Worm (Caenorhabditis elegans) whole organism, young adult: ENCODE measurements around the gene aly-1.

Experiments used
- C17E4.6 ChIP-seq: fragments of 200-800 bp; sonication (Bioruptor generic); IDR thresholded peaks from 2 replicates; pipeline ENCODE4 v1.3.6; 2022; ENCODE audit warnings: missing genetic modification reagents, missing genetic modification characterization, missing compliant biosample characterization
- D2030.7 ChIP-seq: fragments of 200-800 bp; sonication (Bioruptor generic); IDR thresholded peaks from 2 replicates; pipeline ENCODE4 v1.3.6; 2022; ENCODE audit warnings: missing genetic modification reagents, missing genetic modification characterization, missing compliant biosample characterization
- F23B12.7 ChIP-seq: sonication (generic microtip); optimal IDR thresholded peaks from 2 replicates; lab custom pipeline; 2017; ENCODE audit warnings: missing genetic modification characterization, mild to moderate bottlenecking, missing compliant biosample characterization, antibody characterized with exemption, moderate library complexity; ENCODE audit not compliant: insufficient read depth
- F52B5.7 ChIP-seq: sonication (generic microtip); optimal IDR thresholded peaks from 2 replicates; lab custom pipeline; 2016; ENCODE audit warnings: mild to moderate bottlenecking, missing genetic modification characterization, missing compliant biosample characterization
- F57A8.1 ChIP-seq: fragments of 200-800 bp; sonication (Bioruptor generic); optimal IDR thresholded peaks from 2 replicates; lab custom pipeline; 2018; ENCODE audit warnings: mild to moderate bottlenecking, missing genetic modification characterization, moderate library complexity, missing compliant biosample characterization
- K11D2.4 ChIP-seq: fragments of 200-800 bp; sonication (Bioruptor generic); IDR thresholded peaks from 2 replicates; pipeline ENCODE4 v1.3.6; 2022; ENCODE audit warnings: missing genetic modification reagents, missing genetic modification characterization, missing compliant biosample characterization
- T07F8.4 ChIP-seq: sonication (generic microtip); optimal IDR thresholded peaks from 2 replicates; lab custom pipeline; 2016; ENCODE audit warnings: mild to moderate bottlenecking, missing genetic modification characterization, moderate library complexity, missing compliant biosample characterization
- Y56A3A.18 ChIP-seq: fragments of 200-800 bp; sonication (Bioruptor generic); IDR thresholded peaks from 2 replicates; pipeline ENCODE4 v1.3.6; 2022; ENCODE audit warnings: missing genetic modification reagents, missing genetic modification characterization, missing compliant biosample characterization
- Y79H2A.3 ChIP-seq: fragments of 200-800 bp; sonication (Bioruptor generic); conservative IDR thresholded peaks from 2 replicates; pipeline ENCODE4 v1.3.6; 2022; ENCODE audit warnings: missing genetic modification reagents, missing genetic modification characterization, missing compliant biosample characterization
- aptf-2 ChIP-seq: fragments of 200-800 bp; sonication (Bioruptor generic); conservative IDR thresholded peaks from 2 replicates; pipeline ENCODE4 v1.3.6; 2022; ENCODE audit warnings: missing genetic modification reagents, missing genetic modification characterization, missing compliant biosample characterization
- aptf-3 ChIP-seq: fragments of 200-800 bp; sonication (Bioruptor generic); IDR thresholded peaks from 2 replicates; pipeline ENCODE4 v1.3.6; 2022; ENCODE audit warnings: missing genetic modification characterization, missing compliant biosample characterization
- athp-1 ChIP-seq: sonication (generic microtip); optimal IDR thresholded peaks from 2 replicates; lab custom pipeline; 2017; ENCODE audit warnings: mild to moderate bottlenecking, missing genetic modification characterization, missing compliant biosample characterization
- attf-3 ChIP-seq: fragments of 200-800 bp; sonication (Bioruptor generic); conservative IDR thresholded peaks from 2 replicates; pipeline ENCODE4 v1.3.6; 2022; ENCODE audit warnings: missing genetic modification reagents, missing genetic modification characterization, missing compliant biosample characterization
- cebp-2 ChIP-seq: fragments of 200-800 bp; sonication (Bioruptor generic); IDR thresholded peaks from 2 replicates; pipeline ENCODE4 v1.3.6; 2022; ENCODE audit warnings: missing genetic modification characterization, missing compliant biosample characterization
- ceh-27 ChIP-seq: fragments of 200-800 bp; sonication (Bioruptor generic); optimal IDR thresholded peaks from 2 replicates; lab custom pipeline; 2018; ENCODE audit warnings: mild to moderate bottlenecking, missing genetic modification characterization, moderate library complexity, missing compliant biosample characterization
- ceh-40 ChIP-seq: fragments of 200-800 bp; sonication (Bioruptor generic); IDR thresholded peaks from 2 replicates; pipeline ENCODE4 v1.3.6; 2022; ENCODE audit warnings: missing genetic modification characterization, missing compliant biosample characterization
- him-1 ChIP-seq: sonication (generic microtip); optimal IDR thresholded peaks from 2 replicates; lab custom pipeline; 2016; ENCODE audit warnings: missing genotype, missing genetic modification reagents, missing genetic modification characterization, missing compliant biosample characterization
- hlh-26 ChIP-seq: fragments of 200-800 bp; sonication (Bioruptor generic); conservative IDR thresholded peaks from 2 replicates; pipeline ENCODE4 v1.3.6; 2022; ENCODE audit warnings: missing genetic modification reagents, missing genetic modification characterization, missing compliant biosample characterization
- hmg-1.2 ChIP-seq: fragments of 200-800 bp; sonication (Bioruptor generic); IDR thresholded peaks from 2 replicates; pipeline ENCODE4 v1.3.6; 2022; ENCODE audit warnings: missing genetic modification reagents, missing genetic modification characterization, missing compliant biosample characterization
- let-526 ChIP-seq: fragments of 200-800 bp; sonication (Bioruptor generic); IDR thresholded peaks from 2 replicates; pipeline ENCODE4 v1.3.6; 2022; ENCODE audit warnings: missing genetic modification reagents, missing genetic modification characterization, missing compliant biosample characterization
- lin-35 ChIP-seq, 3 experiments: fragments of 150-350 bp in 2 of 3; sonication (generic microtip) in 1 of 3; optimal IDR thresholded peaks; 2 replicates each; lab custom pipeline; 2014 to 2018; ENCODE audit warnings: missing biosample characterization in 3 of 3, missing genetic modification characterization in 3 of 3, missing genetic modification reagents in 3 of 3
- lin-40 ChIP-seq: sonication (generic microtip); optimal IDR thresholded peaks from 2 replicates; lab custom pipeline; 2016; ENCODE audit warnings: missing genetic modification characterization, mild to moderate bottlenecking, missing compliant biosample characterization, missing genotype, missing genetic modification reagents
- lin-54 ChIP-seq: fragments of 200-800 bp; sonication (Bioruptor generic); optimal IDR thresholded peaks from 2 replicates; lab custom pipeline; 2018; ENCODE audit warnings: mild to moderate bottlenecking, missing genetic modification characterization, missing compliant biosample characterization
- madf-10 ChIP-seq: sonication (generic microtip); optimal IDR thresholded peaks from 2 replicates; lab custom pipeline; 2016; ENCODE audit warnings: mild to moderate bottlenecking, missing genetic modification characterization, missing compliant biosample characterization
- madf-3 ChIP-seq: fragments of 200-800 bp; sonication (Bioruptor generic); IDR thresholded peaks from 2 replicates; pipeline ENCODE4 v1.3.6; 2022; ENCODE audit warnings: missing genetic modification reagents, missing genetic modification characterization, missing compliant biosample characterization
- madf-6 ChIP-seq: fragments of 200-800 bp; sonication (Bioruptor generic); IDR thresholded peaks from 2 replicates; pipeline ENCODE4 v1.3.6; 2022; ENCODE audit warnings: missing genetic modification reagents, missing genetic modification characterization, missing compliant biosample characterization
- mel-28 ChIP-seq: sonication (generic microtip); optimal IDR thresholded peaks from 2 replicates; lab custom pipeline; 2016; ENCODE audit warnings: borderline replicate concordance, mild to moderate bottlenecking, missing genetic modification characterization, missing compliant biosample characterization
- mes-4 ChIP-seq: sonication (generic microtip); optimal IDR thresholded peaks from 2 replicates; lab custom pipeline; 2016; ENCODE audit warnings: missing genotype, missing genetic modification characterization, missing compliant biosample characterization
- nhr-80 ChIP-seq: sonication (generic microtip); optimal IDR thresholded peaks from 2 replicates; lab custom pipeline; 2016; ENCODE audit warnings: missing genetic modification characterization, missing compliant biosample characterization
- nhr-90 ChIP-seq: sonication (generic microtip); optimal IDR thresholded peaks from 2 replicates; lab custom pipeline; 2016; ENCODE audit warnings: missing genotype, mild to moderate bottlenecking, missing genetic modification characterization, missing compliant biosample characterization
- unc-62 ChIP-seq: fragments of 150-350 bp; optimal IDR thresholded peaks from 2 replicates; lab custom pipeline; 2014; ENCODE audit warnings: missing biosample characterization, missing genetic modification reagents, missing genetic modification characterization
- zfh-2 ChIP-seq: fragments of 200-800 bp; sonication (Bioruptor generic); conservative IDR thresholded peaks from 2 replicates; pipeline ENCODE4 v1.3.6; 2022; ENCODE audit warnings: missing genetic modification reagents, missing genetic modification characterization, missing compliant biosample characterization
- ztf-18 ChIP-seq: sonication (generic microtip); optimal IDR thresholded peaks from 2 replicates; lab custom pipeline; 2016; ENCODE audit warnings: missing genotype, mild to moderate bottlenecking, missing genetic modification characterization, missing compliant biosample characterization
- ztf-22 ChIP-seq: fragments of 200-800 bp; sonication (Bioruptor generic); optimal IDR thresholded peaks from 2 replicates; lab custom pipeline; 2018; ENCODE audit warnings: mild to moderate bottlenecking, missing genetic modification characterization, moderate library complexity, missing compliant biosample characterization
- ztf-3 ChIP-seq: fragments of 200-800 bp; sonication (Bioruptor generic); optimal IDR thresholded peaks from 2 replicates; lab custom pipeline; 2018; ENCODE audit warnings: mild to moderate bottlenecking, missing genetic modification characterization, missing compliant biosample characterization

Gene aly-1

ce11 chrIV:9082055-9082454 lies 26.7 kb upstream of the aly-1 start, which contains the start of gene twk-8:
twk-8 (plus strand) TSS chrIV:9082355.
- TF ChIP-seq T07F8.4 (tag; lab: Kevin White, UChicago) (no peak), madf-10 (tag; lab: Kevin White, UChicago) (no peak), Y79H2A.3 (no peak), unc-62 (GFP tag; lab: Kevin White, UChicago) (no peak), Y56A3A.18 (GFP tag; lab: Robert Waterston, UW) (no peak), D2030.7 (GFP tag; lab: Robert Waterston, UW) (no peak), attf-3 (no peak), ztf-18 (tag; lab: Kevin White, UChicago) (no peak), ztf-3 (no peak), cebp-2 (GFP tag; lab: Robert Waterston, UW) (no peak), zfh-2 (no peak), ztf-22 (GFP tag; lab: Kevin White, UChicago) (no peak), aptf-3 (GFP tag; lab: Robert Waterston, UW) (no peak), hmg-1.2 (no peak), C17E4.6 (no peak)

ce11 chrIV:9088294-9088693 lies 20.4 kb upstream of the aly-1 start, which contains the start of gene msa-1:
msa-1 (plus strand) TSS chrIV:9088594.
- TF ChIP-seq mel-28 = no peak
- TF ChIP-seq K11D2.4 = 0 out of 2 replicates have a peak, but pooled peaks have one; percentile 14
- TF ChIP-seq, all 124 proteins: peak for 1

ce11 chrIV:9090538-9091195 lies 18.1 kb upstream of the aly-1 start:
- TF ChIP-seq let-526 (no peak), attf-3 (no peak), aptf-2 (GFP tag; lab: Robert Waterston, UW) (no peak), F23B12.7 (no peak), F57A8.1 (GFP tag; lab: Kevin White, UChicago) (no peak), lin-40 (tag; lab: Kevin White, UChicago) (no peak), mes-4 (no peak), lin-54 (no peak), ceh-40 (GFP tag; lab: Robert Waterston, UW) (no peak), F52B5.7 (tag; lab: Kevin White, UChicago) (no peak), nhr-90 (no peak), madf-6 (GFP tag; lab: Robert Waterston, UW) (no peak), athp-1 (tag; lab: Kevin White, UChicago) (no peak), nhr-80 (no peak), ceh-27 (GFP tag; lab: Kevin White, UChicago) (no peak), hlh-26 (GFP tag; lab: Robert Waterston, UW) (no peak), mel-28 (no peak), lin-35 (GFP tag; optimal IDR thresholded peaks at IDR 0.05; lab: Kevin White, UChicago) (no peak), hmg-1.2 (no peak)

- TF ChIP-seq him-1 (tag; lab: Kevin White, UChicago) (no peak), D2030.7 (GFP tag; lab: Robert Waterston, UW) (no peak), lin-40 (tag; lab: Kevin White, UChicago) (peak; percentile 2), madf-3 (GFP tag; lab: Robert Waterston, UW) (0 out of 2 replicates have a peak, but pooled peaks have one; percentile 17)
- TF ChIP-seq, all 124 proteins: peak for 2
These were observed 16.7 kb upstream of the aly-1 start for ce11 chrIV:9092011-9092410.
